Fruit fly (Drosophila melanogaster) whole organism, adult: ENCODE data around the gene Kdm2.

Experiments used
- CG33017 ChIP-seq: fragments of 200-800 bp; sonication (Bioruptor generic); optimal IDR thresholded peaks from 2 replicates; lab custom pipeline; 2018; ENCODE audit warnings: missing biosample characterization, mild to moderate bottlenecking, missing genetic modification characterization, moderate library complexity
- CG5204 ChIP-seq: fragments of 200-800 bp; sonication (Bioruptor generic); optimal IDR thresholded peaks from 2 replicates; lab custom pipeline; 2016; ENCODE audit warnings: missing biosample characterization, missing genetic modification characterization
- bab1 ChIP-seq: fragments of 200-800 bp; sonication (Bioruptor generic); optimal IDR thresholded peaks from 3 replicates; lab custom pipeline; 2019; ENCODE audit warnings: missing biosample characterization, mild to moderate bottlenecking, missing genetic modification characterization, moderate library complexity
- pad ChIP-seq: fragments of 200-800 bp; sonication (Bioruptor generic); optimal IDR thresholded peaks from 3 replicates; lab custom pipeline; 2017; ENCODE audit warnings: missing biosample characterization, missing genetic modification characterization, mild to moderate bottlenecking, moderate library complexity, missing genetic modification reagents

dm6 chr3R:9062756-9063155 is 10.5 kb downstream of the Kdm2 start:
- TF ChIP-seq pad (GFP tag; lab: Kevin White, UChicago) (no peak), bab1 (GFP tag; lab: Kevin White, UChicago) (no peak), CG5204 (GFP tag; lab: Kevin White, UChicago) (no peak), CG33017 (tag; lab: Kevin White, UChicago) (peak; percentile 37)
